Worm (Caenorhabditis elegans) whole organism, young adult: ENCODE measurements around the gene dlat-2.

ENCODE experiments used
- F52B5.7 ChIP-seq: sonication (generic microtip); optimal IDR thresholded peaks from 2 replicates; lab custom pipeline; 2016; ENCODE audit warnings: mild to moderate bottlenecking, missing genetic modification characterization, missing compliant biosample characterization
- F57C9.4 ChIP-seq: sonication (generic microtip); optimal IDR thresholded peaks from 2 replicates; lab custom pipeline; 2017; ENCODE audit warnings: mild to moderate bottlenecking, missing genetic modification characterization, missing compliant biosample characterization
- T26A5.8 ChIP-seq: sonication (generic microtip); optimal IDR thresholded peaks from 2 replicates; lab custom pipeline; 2016; ENCODE audit warnings: missing genetic modification characterization, missing compliant biosample characterization
- aptf-3 ChIP-seq: fragments of 200-800 bp; sonication (Bioruptor generic); IDR thresholded peaks from 2 replicates; pipeline ENCODE4 v1.3.6; 2022; ENCODE audit warnings: missing genetic modification characterization, missing compliant biosample characterization
- attf-3 ChIP-seq: fragments of 200-800 bp; sonication (Bioruptor generic); conservative IDR thresholded peaks from 2 replicates; pipeline ENCODE4 v1.3.6; 2022; ENCODE audit warnings: missing genetic modification reagents, missing genetic modification characterization, missing compliant biosample characterization
- bed-1 ChIP-seq: fragments of 200-800 bp; sonication (Bioruptor generic); IDR thresholded peaks from 2 replicates; pipeline ENCODE4 v1.3.6; 2022; ENCODE audit warnings: missing genetic modification reagents, missing genetic modification characterization, missing compliant biosample characterization
- bed-2 ChIP-seq: fragments of 200-800 bp; sonication (Bioruptor generic); IDR thresholded peaks from 2 replicates; pipeline ENCODE4 v1.3.6; 2022; ENCODE audit warnings: missing genetic modification reagents, missing genetic modification characterization, missing compliant biosample characterization
- cebp-1 ChIP-seq, 2 experiments: fragments of 200-800 bp in 1 of 2; sonication (Bioruptor generic) in 1 of 2; sonication (generic microtip) in 1 of 2; IDR thresholded peaks in 1 of 2; optimal IDR thresholded peaks in 1 of 2; 2 replicates each; pipeline versions ENCODE4 v1.3.6 to Lab custom; 2017 to 2022; ENCODE audit warnings: missing compliant biosample characterization in 2 of 2, missing genetic modification characterization in 2 of 2, mild to moderate bottlenecking in 1 of 2, missing genetic modification reagents in 1 of 2, moderate library complexity in 1 of 2
- efl-1 ChIP-seq: fragments of 150-350 bp; optimal IDR thresholded peaks from 2 replicates; lab custom pipeline; 2014; ENCODE audit warnings: missing biosample characterization, missing genetic modification reagents, missing genetic modification characterization
- egrh-3 ChIP-seq: fragments of 200-800 bp; sonication (Bioruptor generic); IDR thresholded peaks from 2 replicates; pipeline ENCODE4 v1.3.6; 2022; ENCODE audit warnings: missing genetic modification reagents, missing genetic modification characterization, missing compliant biosample characterization
- fkh-3 ChIP-seq: sonication (generic microtip); optimal IDR thresholded peaks from 2 replicates; lab custom pipeline; 2016; ENCODE audit warnings: mild to moderate bottlenecking, missing genetic modification characterization, missing compliant biosample characterization
- hlh-26 ChIP-seq: fragments of 200-800 bp; sonication (Bioruptor generic); conservative IDR thresholded peaks from 2 replicates; pipeline ENCODE4 v1.3.6; 2022; ENCODE audit warnings: missing genetic modification reagents, missing genetic modification characterization, missing compliant biosample characterization
- hrde-1 ChIP-seq: sonication (generic microtip); optimal IDR thresholded peaks from 2 replicates; lab custom pipeline; 2016; ENCODE audit warnings: missing genetic modification characterization, mild to moderate bottlenecking, missing compliant biosample characterization, moderate library complexity, missing genotype, missing genetic modification reagents, borderline replicate concordance
- let-526 ChIP-seq: fragments of 200-800 bp; sonication (Bioruptor generic); IDR thresholded peaks from 2 replicates; pipeline ENCODE4 v1.3.6; 2022; ENCODE audit warnings: missing genetic modification reagents, missing genetic modification characterization, missing compliant biosample characterization
- let-607 ChIP-seq, 2 experiments: fragments of 200-800 bp in 1 of 2; sonication (Bioruptor generic) in 1 of 2; sonication (generic microtip) in 1 of 2; optimal IDR thresholded peaks; 2 replicates each; lab custom pipeline; 2016 to 2018; ENCODE audit warnings: mild to moderate bottlenecking in 2 of 2, missing compliant biosample characterization in 2 of 2, missing genetic modification characterization in 2 of 2, moderate library complexity in 2 of 2, missing genotype in 1 of 2
- lin-35 ChIP-seq, 3 experiments: fragments of 150-350 bp in 2 of 3; sonication (generic microtip) in 1 of 3; optimal IDR thresholded peaks; 2 replicates each; lab custom pipeline; 2014 to 2018; ENCODE audit warnings: missing biosample characterization in 3 of 3, missing genetic modification characterization in 3 of 3, missing genetic modification reagents in 3 of 3
- lsl-1 ChIP-seq: fragments of 200-800 bp; sonication (Bioruptor generic); optimal IDR thresholded peaks from 2 replicates; lab custom pipeline; 2018; ENCODE audit warnings: mild to moderate bottlenecking, missing genetic modification characterization, moderate library complexity, missing compliant biosample characterization
- mel-28 ChIP-seq: sonication (generic microtip); optimal IDR thresholded peaks from 2 replicates; lab custom pipeline; 2016; ENCODE audit warnings: borderline replicate concordance, mild to moderate bottlenecking, missing genetic modification characterization, missing compliant biosample characterization
- mxl-1 ChIP-seq: sonication (generic microtip); optimal IDR thresholded peaks from 2 replicates; lab custom pipeline; 2016; ENCODE audit warnings: missing genetic modification characterization, missing compliant biosample characterization
- nfyb-1 ChIP-seq: fragments of 200-800 bp; sonication (Bioruptor generic); IDR thresholded peaks from 2 replicates; pipeline ENCODE4 v1.3.6; 2022; ENCODE audit warnings: missing genetic modification reagents, missing genetic modification characterization, missing compliant biosample characterization
- nhr-179 ChIP-seq: sonication (generic microtip); optimal IDR thresholded peaks from 2 replicates; lab custom pipeline; 2016; ENCODE audit warnings: mild to moderate bottlenecking, missing genetic modification characterization, missing compliant biosample characterization
- sdz-38 ChIP-seq: sonication (generic microtip); optimal IDR thresholded peaks from 2 replicates; lab custom pipeline; 2016; ENCODE audit warnings: missing genotype, missing genetic modification characterization, missing compliant biosample characterization
- snpc-1.1 ChIP-seq: sonication (generic microtip); optimal IDR thresholded peaks from 2 replicates; lab custom pipeline; 2017; ENCODE audit warnings: missing genetic modification characterization, mild to moderate bottlenecking, missing compliant biosample characterization, antibody characterized with exemption, moderate library complexity, missing genotype, missing genetic modification reagents; ENCODE audit not compliant: insufficient read depth
- snpc-1.3 ChIP-seq: sonication (generic microtip); optimal IDR thresholded peaks from 2 replicates; lab custom pipeline; 2017; ENCODE audit warnings: missing genetic modification characterization, mild to moderate bottlenecking, missing compliant biosample characterization, antibody characterized with exemption, moderate library complexity, missing genotype, missing genetic modification reagents; ENCODE audit not compliant: insufficient read depth
- sptf-2 ChIP-seq: fragments of 200-800 bp; sonication (Bioruptor generic); optimal IDR thresholded peaks from 2 replicates; lab custom pipeline; 2018; ENCODE audit warnings: mild to moderate bottlenecking, missing genetic modification characterization, missing compliant biosample characterization
- unc-130 ChIP-seq: sonication (generic microtip); optimal IDR thresholded peaks from 2 replicates; lab custom pipeline; 2016; ENCODE audit warnings: missing genetic modification reagents, missing genetic modification characterization, missing compliant biosample characterization
- zfh-2 ChIP-seq: fragments of 200-800 bp; sonication (Bioruptor generic); conservative IDR thresholded peaks from 2 replicates; pipeline ENCODE4 v1.3.6; 2022; ENCODE audit warnings: missing genetic modification reagents, missing genetic modification characterization, missing compliant biosample characterization
- zim-3 ChIP-seq: sonication (generic microtip); optimal IDR thresholded peaks from 2 replicates; lab custom pipeline; 2017; ENCODE audit warnings: mild to moderate bottlenecking, missing genetic modification characterization, moderate library complexity, missing compliant biosample characterization
- ztf-26 ChIP-seq: sonication (generic microtip); optimal IDR thresholded peaks from 2 replicates; lab custom pipeline; 2017; ENCODE audit warnings: missing genetic modification characterization, missing compliant biosample characterization
- ztf-3 ChIP-seq: fragments of 200-800 bp; sonication (Bioruptor generic); optimal IDR thresholded peaks from 2 replicates; lab custom pipeline; 2018; ENCODE audit warnings: mild to moderate bottlenecking, missing genetic modification characterization, missing compliant biosample characterization

The dlat-2 gene

DNA sequence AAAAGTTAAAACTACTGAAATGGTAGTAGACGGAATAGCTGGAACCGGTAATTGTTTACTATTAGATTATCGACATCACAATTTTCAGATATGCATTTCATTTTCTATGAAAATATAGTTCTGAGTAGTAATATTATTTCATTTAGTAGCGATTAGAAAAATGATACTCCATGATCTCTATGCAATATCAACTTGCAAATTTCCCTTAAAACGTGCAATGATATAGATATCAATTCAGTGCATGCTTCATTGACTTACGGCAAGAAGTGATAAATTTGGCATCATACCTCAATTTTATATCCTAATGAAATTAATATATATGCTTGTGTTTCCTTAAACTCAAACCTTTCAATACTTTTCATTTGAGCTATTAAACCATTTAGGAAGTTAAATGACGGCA is 37.8 kb upstream of the dlat-2 start, which contains the start of gene C49C3.21:
TSS of gene C49C3.21 (plus strand) at position 301 of the 400 bp plus-strand sequence.
- no peak for TF ChIP-seq ztf-26 (tag; lab: Kevin White, UChicago)
- no peak for TF ChIP-seq T26A5.8

DNA sequence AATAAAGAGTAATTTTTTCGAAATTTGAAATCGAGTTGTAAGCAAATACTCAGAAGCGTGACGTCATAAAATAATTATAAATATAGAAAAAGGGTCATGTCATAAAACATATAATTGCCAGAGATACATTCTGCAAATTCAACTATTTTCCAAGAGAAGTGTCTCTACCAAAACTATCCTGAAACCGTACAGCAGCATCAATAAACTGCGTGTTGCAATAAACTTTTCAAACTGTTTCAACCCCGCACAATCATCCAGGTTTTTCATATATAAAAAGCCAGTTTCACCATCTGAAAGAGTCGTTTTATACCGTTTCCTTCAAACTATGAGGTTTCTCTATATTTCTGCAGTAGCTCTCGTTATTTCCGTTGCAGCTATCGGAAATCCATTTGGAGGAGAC is 36.9 kb upstream of the dlat-2 start, which contains the start of gene C49C3.11:
TSS of gene C49C3.11 (plus strand) at position 301 of the 400 bp plus-strand sequence.
- TF ChIP-seq nhr-179 = no peak
- TF ChIP-seq bed-1 (GFP tag; lab: Robert Waterston, UW) = no peak
- no peak for TF ChIP-seq lin-35 (GFP tag; optimal IDR thresholded peaks at IDR 0.05; lab: Kevin White, UChicago)
- no peak for TF ChIP-seq nfyb-1 (GFP tag; lab: Robert Waterston, UW)
- TF ChIP-seq snpc-1.3 (tag; lab: Kevin White, UChicago) = no peak
- TF ChIP-seq hlh-26 (GFP tag; lab: Robert Waterston, UW) = no peak
- TF ChIP-seq ztf-26 (tag; lab: Kevin White, UChicago) = no peak
- TF ChIP-seq egrh-3 (GFP tag; lab: Robert Waterston, UW) = no peak
- no peak for TF ChIP-seq attf-3 (GFP tag; lab: Robert Waterston, UW)
- TF ChIP-seq let-607 (tag; optimal IDR thresholded peaks at IDR 0.05; lab: Kevin White, UChicago) = no peak
- TF ChIP-seq F52B5.7 (tag; lab: Kevin White, UChicago) = no peak
- no peak for TF ChIP-seq cebp-1 (GFP tag; IDR thresholded peaks at IDR 0.05; lab: Robert Waterston, UW)
- no peak for TF ChIP-seq cebp-1 (tag; optimal IDR thresholded peaks at IDR 0.05; lab: Kevin White, UChicago)
- TF ChIP-seq fkh-3 (tag; lab: Kevin White, UChicago) = no peak
- TF ChIP-seq F57C9.4 (tag; lab: Kevin White, UChicago) = no peak
- no peak for TF ChIP-seq hrde-1 (tag; lab: Kevin White, UChicago)
- TF ChIP-seq ztf-3 (GFP tag; lab: Kevin White, UChicago) = no peak

DNA sequence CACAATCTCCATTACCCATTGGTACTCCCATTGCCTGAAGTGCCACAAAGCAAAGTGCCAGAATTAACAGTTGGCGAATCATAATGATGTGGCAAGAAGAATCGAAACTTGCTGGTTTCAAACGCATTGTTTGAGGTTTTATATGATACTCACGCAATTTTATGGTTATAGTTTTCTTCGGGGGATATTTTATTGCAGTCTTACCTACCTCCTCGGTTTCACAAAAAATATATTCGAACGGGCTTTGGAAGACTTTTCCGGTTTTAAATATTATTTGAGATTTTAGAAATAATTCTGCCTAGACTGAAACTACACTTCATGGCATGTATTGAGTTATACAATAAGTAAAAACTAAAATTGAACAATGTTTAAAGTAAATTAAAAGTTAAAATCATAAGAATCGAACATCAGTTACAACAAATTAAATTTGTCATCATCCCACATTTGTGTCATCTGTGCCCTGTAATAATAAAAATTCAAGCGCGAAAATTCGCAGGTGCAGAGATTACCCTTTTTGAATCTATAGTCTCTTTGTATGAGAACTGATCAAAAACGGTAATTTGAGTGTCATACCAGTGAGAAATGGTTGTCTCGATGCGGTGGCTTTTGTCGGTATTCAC is 33.7 kb upstream of the dlat-2 start, which contains the start of the genes clec-197 and clec-198:
TSS of gene clec-197 (minus strand) at position 101 of the 620 bp plus-strand sequence.
TSS of gene clec-198 (plus strand) at position 570 of the 620 bp plus-strand sequence.
- TF ChIP-seq let-526 (GFP tag; lab: Robert Waterston, UW) (no peak), bed-2 (GFP tag; lab: Robert Waterston, UW) (no peak), zfh-2 (GFP tag; lab: Robert Waterston, UW) (no peak), bed-1 (GFP tag; lab: Robert Waterston, UW) (no peak), snpc-1.1 (no peak), lsl-1 (GFP tag; lab: Kevin White, UChicago) (no peak), efl-1 (no peak), sptf-2 (no peak), sdz-38 (no peak), hlh-26 (GFP tag; lab: Robert Waterston, UW) (no peak)
- TF ChIP-seq, all 124 proteins: peak for 0

DNA sequence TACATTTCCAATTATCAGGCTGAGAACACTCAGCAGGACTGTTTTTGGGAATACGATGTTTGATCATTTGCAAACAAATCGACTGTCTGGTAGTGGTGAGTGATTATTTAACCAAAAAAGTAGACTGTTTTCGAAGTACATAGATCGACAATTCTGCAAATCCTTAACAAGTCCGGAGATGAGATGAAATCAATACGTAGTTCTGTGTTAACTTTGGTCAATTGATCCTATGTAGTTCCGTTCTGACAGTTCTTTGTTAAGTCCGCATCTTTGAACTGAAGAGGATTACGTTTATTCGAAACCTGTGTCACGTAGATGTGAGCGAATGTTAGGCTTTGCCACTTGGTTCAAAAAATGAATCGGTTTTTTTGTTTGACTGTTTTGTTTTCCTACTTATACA is 28.8 kb upstream of the dlat-2 start, which contains the start of gene clec-199:
TSS of gene clec-199 (plus strand) at position 301 of the 400 bp plus-strand sequence.
- TF ChIP-seq aptf-3 (GFP tag; lab: Robert Waterston, UW) (no peak), unc-130 (GFP tag; lab: Kevin White, UChicago) (no peak), mxl-1 (tag; lab: Kevin White, UChicago) (no peak), ztf-3 (GFP tag; lab: Kevin White, UChicago) (no peak), ztf-26 (tag; lab: Kevin White, UChicago) (no peak), nhr-179 (no peak), sdz-38 (no peak), efl-1 (no peak), lin-35 (GFP tag; optimal IDR thresholded peaks at IDR 0.05; lab: Kevin White, UChicago) (no peak), zim-3 (tag; lab: Kevin White, UChicago) (no peak), mel-28 (no peak)
